Fruit fly (Drosophila melanogaster): Measurements from ENCODE around the gene KaiR1D.

KaiR1D gene

dm6 chr3R:20821815-20822375, 44.1 kb downstream of the KaiR1D start, which contains the start of the genes CG17271 and RpS20 (continued):
- TF ChIP-seq zf30C (GFP tag; optimal IDR thresholded peaks at IDR 0.05), result no peak
- peak; percentile 90 for TF ChIP-seq maf-S (GFP tag; optimal IDR thresholded peaks at IDR 0.05)
- TF ChIP-seq danr (GFP tag; IDR thresholded peaks at IDR 0.05), result peak; percentile 61
- peak; percentile 97 for TF ChIP-seq CHES-1-like (GFP tag; optimal IDR thresholded peaks at IDR 0.05)
- TF ChIP-seq CG3407 (GFP tag; optimal IDR thresholded peaks at IDR 0.05), result peak; percentile 75
- TF ChIP-seq CG12155 (GFP tag; optimal IDR thresholded peaks at IDR 0.05), result peak; percentile 88
- peak; percentile 100 for TF ChIP-seq wek (GFP tag; optimal IDR thresholded peaks at IDR 0.05)
- peak; percentile 78 for TF ChIP-seq Sry-δ (GFP tag; optimal IDR thresholded peaks at IDR 0.05)
- peak; percentile 93 for TF ChIP-seq CG10543 (GFP tag; optimal IDR thresholded peaks at IDR 0.05)
- TF ChIP-seq CG6683 (GFP tag; optimal IDR thresholded peaks at IDR 0.05), result peak; percentile 76
- TF ChIP-seq Chrac-16 (GFP tag; optimal IDR thresholded peaks at IDR 0.05), result peak; percentile 93
- TF ChIP-seq pita (GFP tag; optimal IDR thresholded peaks at IDR 0.05), result no peak
- peak; percentile 89 for TF ChIP-seq lmd (GFP tag; IDR thresholded peaks at IDR 0.05)
- TF ChIP-seq phol (tag; optimal IDR thresholded peaks at IDR 0.05), result peak; percentile 92
- TF ChIP-seq zen2 (GFP tag; IDR thresholded peaks at IDR 0.05; ENCODE audit: partially characterized antibody), result no peak
- peak; percentile 72 for TF ChIP-seq fd3F (GFP tag; optimal IDR thresholded peaks at IDR 0.05)
- peak; percentile 88 for TF ChIP-seq zen (tag; optimal IDR thresholded peaks at IDR 0.05)
- TF ChIP-seq Taf1 (GFP tag; IDR thresholded peaks at IDR 0.05), result peak; percentile 72
- peak; percentile 37; the same call in 1 of the 2 replicates for TF ChIP-seq Dref (GFP tag; IDR thresholded peaks at IDR 0.05)
- peak; percentile 91 for TF ChIP-seq repo (GFP tag; optimal IDR thresholded peaks at IDR 0.05)
- peak; percentile 89 for TF ChIP-seq slp2 (GFP tag; optimal IDR thresholded peaks at IDR 0.05)
- TF ChIP-seq C15 (GFP tag; IDR thresholded peaks at IDR 0.05), result peak; percentile 67; the same call in 1 of the 3 replicates
- TF ChIP-seq CG7928 (GFP tag; optimal IDR thresholded peaks at IDR 0.05), result peak; percentile 71
- TF ChIP-seq fd64A (GFP tag; optimal IDR thresholded peaks at IDR 0.05), result peak; percentile 27
- peak; percentile 88 for TF ChIP-seq CG10267 (tag; optimal IDR thresholded peaks at IDR 0.05)
- no peak for TF ChIP-seq prd (optimal IDR thresholded peaks at IDR 0.05)
- peak; percentile 94 for TF ChIP-seq prd (GFP tag; IDR thresholded peaks at IDR 0.05)
- peak; percentile 83 for TF ChIP-seq Ada2b (GFP tag; IDR thresholded peaks at IDR 0.05)
- peak in 1 of 3 experiments; percentile 89 for TF ChIP-seq lola (GFP tag; optimal IDR thresholded peaks at IDR 0.05)
- TF ChIP-seq CG6654 (GFP tag; optimal IDR thresholded peaks at IDR 0.05), result peak; percentile 46
- TF ChIP-seq Mes4 (GFP tag; optimal IDR thresholded peaks at IDR 0.05), result peak; percentile 94
- peak; percentile 89 to 95 for TF ChIP-seq chif (GFP tag; optimal IDR thresholded peaks at IDR 0.05)
- peak; percentile 89 for TF ChIP-seq dysf (GFP tag; IDR thresholded peaks at IDR 0.05)
- peak; percentile 69 for TF ChIP-seq scrt (GFP tag; optimal IDR thresholded peaks at IDR 0.05)
- peak; percentile 97 for TF ChIP-seq CG13624 (GFP tag; optimal IDR thresholded peaks at IDR 0.05)
- peak; percentile 94 for TF ChIP-seq CG12942 (GFP tag; optimal IDR thresholded peaks at IDR 0.05)
- peak; percentile 26 for TF ChIP-seq tap (tag; optimal IDR thresholded peaks at IDR 0.05)
- TF ChIP-seq CG2712 (tag; optimal IDR thresholded peaks at IDR 0.05), result peak; percentile 90
- peak; percentile 85 for TF ChIP-seq CG30020 (tag; optimal IDR thresholded peaks at IDR 0.05)
- peak; percentile 78 for TF ChIP-seq Mrtf (GFP tag; IDR thresholded peaks at IDR 0.05)
- TF ChIP-seq CG18599 (GFP tag; optimal IDR thresholded peaks at IDR 0.05), result peak; percentile 92
- peak; percentile 68 for TF ChIP-seq Nf-YB (GFP tag; optimal IDR thresholded peaks at IDR 0.05)
- TF ChIP-seq ranshi (GFP tag; IDR thresholded peaks at IDR 0.05), result peak; percentile 86
- TF ChIP-seq CG9797 (GFP tag; optimal IDR thresholded peaks at IDR 0.05), result peak; percentile 88
- TF ChIP-seq CG4282 (GFP tag; optimal IDR thresholded peaks at IDR 0.05), result peak; percentile 93
- peak; percentile 77 for TF ChIP-seq CG1024 (GFP tag; IDR thresholded peaks at IDR 0.05)
- TF ChIP-seq cas (GFP tag; IDR thresholded peaks at IDR 0.05), result peak; percentile 65; the same call in 1 of the 2 replicates
- TF ChIP-seq CG10462 (GFP tag; optimal IDR thresholded peaks at IDR 0.05), result peak; percentile 86
- peak; percentile 91 for TF ChIP-seq ab (GFP tag; optimal IDR thresholded peaks at IDR 0.05)
- peak; percentile 86 for TF ChIP-seq CG7839 (tag; optimal IDR thresholded peaks at IDR 0.05)

Data from whole organism, embryonic.